Worm (Caenorhabditis elegans): ENCODE measurements around the gene col-85.

DNA sequence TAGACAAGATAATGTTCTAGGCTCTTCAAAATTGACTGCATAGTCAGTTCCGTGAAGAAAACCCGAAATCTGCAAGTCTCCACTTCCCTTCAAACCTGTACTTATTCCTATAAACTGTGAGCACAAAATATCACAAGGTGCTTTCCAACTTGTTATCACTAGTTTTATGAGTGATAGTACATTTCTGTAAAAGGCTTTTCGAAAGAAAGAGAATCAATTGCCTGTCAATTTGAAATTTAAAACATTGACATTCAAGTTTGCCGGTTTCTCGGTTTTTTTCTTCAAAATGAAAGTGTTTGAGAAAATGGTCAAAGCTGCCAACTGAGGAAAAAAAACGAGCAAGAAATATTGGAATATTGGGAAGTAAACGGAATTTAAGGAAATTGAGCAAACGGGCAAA, 23.1 kb upstream of the col-85 start:
- no peak for TF ChIP-seq daf-12 (tag; optimal IDR thresholded peaks at IDR 0.05)
- no peak for TF ChIP-seq arid-1 (GFP tag; conservative IDR thresholded peaks at IDR 0.05)
- TF ChIP-seq mes-2 (tag; optimal IDR thresholded peaks at IDR 0.05; ENCODE audit: poor library complexity, severe bottlenecking) = no peak
- no peak for TF ChIP-seq nhr-76 (tag; optimal IDR thresholded peaks at IDR 0.05)
- no peak for TF ChIP-seq F44E2.7 (GFP tag; IDR thresholded peaks at IDR 0.05)

Data from whole organism, L4 larva.